Worm (Caenorhabditis elegans) whole organism, midembryonic: ENCODE measurements around the gene T10B10.8.

Source experiments
- T22C8.4 ChIP-seq: fragments of 200-800 bp; sonication (Bioruptor generic); IDR thresholded peaks from 2 replicates; pipeline ENCODE4 v1.3.6; 2022; ENCODE audit warnings: missing genetic modification characterization, missing compliant biosample characterization
- cog-1 ChIP-seq: sonication (generic microtip); optimal IDR thresholded peaks from 2 replicates; lab custom pipeline; 2016; ENCODE audit warnings: missing genetic modification characterization, missing compliant biosample characterization
- flt-1 ChIP-seq: fragments of 200-800 bp; sonication (Bioruptor generic); IDR thresholded peaks from 2 replicates; pipeline ENCODE4 v1.3.6; 2022; ENCODE audit warnings: missing genetic modification characterization, missing compliant biosample characterization
- klf-2 ChIP-seq: fragments of 200-800 bp; sonication (Bioruptor generic); conservative IDR thresholded peaks from 2 replicates; pipeline ENCODE4 v1.3.6; 2022; ENCODE audit warnings: missing genetic modification reagents, missing genetic modification characterization, missing compliant biosample characterization
- med-1 ChIP-seq: sonication (generic microtip); optimal IDR thresholded peaks from 2 replicates; lab custom pipeline; 2017; ENCODE audit warnings: missing genetic modification characterization, mild to moderate bottlenecking, missing compliant biosample characterization, antibody characterized with exemption, missing genetic modification reagents; ENCODE audit not compliant: insufficient read depth
- ref-1 ChIP-seq: fragments of 200-800 bp; sonication (Bioruptor generic); conservative IDR thresholded peaks from 2 replicates; pipeline ENCODE4 v1.3.6; 2022; ENCODE audit warnings: missing genetic modification reagents, missing genetic modification characterization, missing compliant biosample characterization
- tab-1 ChIP-seq: fragments of 200-800 bp; sonication (Bioruptor generic); IDR thresholded peaks from 2 replicates; pipeline ENCODE4 v1.3.6; 2022; ENCODE audit warnings: missing genetic modification characterization, missing compliant biosample characterization
- ztf-23 ChIP-seq: fragments of 200-800 bp; sonication (Bioruptor generic); IDR thresholded peaks from 2 replicates; pipeline ENCODE4 v1.3.6; 2022; ENCODE audit warnings: missing genetic modification reagents, missing genetic modification characterization, missing compliant biosample characterization
- ztf-29 ChIP-seq: fragments of 200-800 bp; sonication (Bioruptor generic); IDR thresholded peaks from 2 replicates; pipeline ENCODE4 v1.3.6; 2022; ENCODE audit warnings: missing genetic modification reagents, missing genetic modification characterization, missing compliant biosample characterization

DNA sequence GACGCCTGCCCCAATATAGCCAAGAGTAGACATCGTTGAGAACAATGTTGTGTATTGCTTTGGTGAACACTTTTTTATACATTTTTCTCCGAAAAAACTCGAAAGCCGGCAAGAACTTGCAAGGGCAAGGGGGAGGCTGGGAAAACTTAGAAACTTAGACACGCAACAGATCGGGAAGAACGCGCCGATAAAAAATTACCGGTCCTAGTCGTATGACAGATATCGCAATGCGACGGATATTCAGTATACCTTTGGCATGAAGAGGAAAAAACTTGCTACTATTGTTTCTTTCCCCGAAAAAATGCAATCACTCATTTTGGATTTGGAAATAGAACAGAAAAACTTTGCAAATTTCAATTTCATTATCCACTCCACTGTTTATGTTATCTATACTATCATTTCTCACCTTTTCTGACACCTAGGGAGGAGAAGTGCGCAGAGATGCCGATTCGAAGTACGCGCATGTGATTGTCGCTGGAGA, 10.4 kb upstream of the T10B10.8 start, which contains the start of gene col-41:
- no peak for TF ChIP-seq ref-1
- TF ChIP-seq klf-2 (GFP tag; lab: Robert Waterston, UW), result no peak
- no peak for TF ChIP-seq ztf-23 (GFP tag; lab: Robert Waterston, UW)
- no peak for TF ChIP-seq flt-1 (GFP tag; lab: Robert Waterston, UW)
- no peak for TF ChIP-seq cog-1 (tag; lab: Kevin White, UChicago)
- no peak for TF ChIP-seq tab-1 (GFP tag; lab: Robert Waterston, UW)
- TF ChIP-seq ztf-29 (GFP tag; lab: Robert Waterston, UW), result no peak
- TF ChIP-seq T22C8.4, result no peak
- no peak for TF ChIP-seq med-1 (GFP tag; lab: Kevin White, UChicago)
